Fruit fly (Drosophila melanogaster) whole organism, prepupa: Measurements from ENCODE around the gene CG33941.

Experiments used
- Blimp-1 ChIP-seq: fragments of 200-800 bp; sonication (Bioruptor generic); optimal IDR thresholded peaks from 3 replicates; lab custom pipeline; 2017; ENCODE audit warnings: missing biosample characterization, missing genetic modification characterization, mild to moderate bottlenecking, moderate library complexity, missing genetic modification reagents
- CG10631 ChIP-seq: fragments of 200-800 bp; sonication (Bioruptor generic); optimal IDR thresholded peaks from 2 replicates; lab custom pipeline; 2016; ENCODE audit warnings: missing biosample characterization, missing genetic modification characterization
- CG10669 ChIP-seq: fragments of 200-800 bp; sonication (Bioruptor generic); optimal IDR thresholded peaks from 3 replicates; lab custom pipeline; 2018; ENCODE audit warnings: missing biosample characterization, mild to moderate bottlenecking, missing genetic modification characterization, moderate library complexity
- CG11294 ChIP-seq: fragments of 200-800 bp; sonication (Bioruptor generic); IDR thresholded peaks from 2 replicates; pipeline ENCODE4 v1.3.6; 2022; ENCODE audit warnings: missing biosample characterization, missing genetic modification characterization
- CG11762 ChIP-seq: fragments of 200-800 bp; sonication (Bioruptor generic); optimal IDR thresholded peaks from 3 replicates; lab custom pipeline; 2016; ENCODE audit warnings: missing biosample characterization, missing genetic modification characterization; ENCODE audit not compliant: insufficient read depth
- CG15336 ChIP-seq: fragments of 200-800 bp; sonication (Bioruptor generic); IDR thresholded peaks from 2 replicates; pipeline ENCODE4 v1.3.6; 2022; ENCODE audit warnings: missing biosample characterization, missing genetic modification characterization
- CG3032 ChIP-seq: fragments of 200-800 bp; optimal IDR thresholded peaks from 2 replicates; lab custom pipeline; 2019; ENCODE audit warnings: missing biosample characterization, mild to moderate bottlenecking, missing genetic modification characterization, moderate library complexity
- CG31627 ChIP-seq: fragments of 200-800 bp; sonication (Bioruptor generic); optimal IDR thresholded peaks from 3 replicates; lab custom pipeline; 2016; ENCODE audit warnings: missing biosample characterization, missing genetic modification characterization
- CG34406 ChIP-seq: fragments of 200-800 bp; sonication (Bioruptor generic); optimal IDR thresholded peaks from 3 replicates; lab custom pipeline; 2016; ENCODE audit warnings: missing biosample characterization, missing genetic modification characterization
- CG4318 ChIP-seq: fragments of 200-800 bp; sonication (Bioruptor generic); optimal IDR thresholded peaks from 3 replicates; lab custom pipeline; 2017; ENCODE audit warnings: missing biosample characterization, mild to moderate bottlenecking, missing genetic modification characterization
- CG6163 ChIP-seq: fragments of 200-800 bp; sonication (Bioruptor generic); IDR thresholded peaks from 3 replicates; pipeline ENCODE4 v1.3.6; 2022; ENCODE audit warnings: missing biosample characterization, missing genetic modification characterization
- CG6276 ChIP-seq: fragments of 200-800 bp; sonication (Bioruptor generic); optimal IDR thresholded peaks from 2 replicates; lab custom pipeline; 2017; ENCODE audit warnings: missing biosample characterization, mild to moderate bottlenecking, missing genetic modification characterization
- CG6854 ChIP-seq: fragments of 200-800 bp; sonication (Bioruptor generic); optimal IDR thresholded peaks from 2 replicates; lab custom pipeline; 2017; ENCODE audit warnings: missing biosample characterization, mild to moderate bottlenecking, missing genetic modification characterization
- CG8119 ChIP-seq: fragments of 200-800 bp; sonication (Bioruptor generic); IDR thresholded peaks from 3 replicates; pipeline ENCODE4 v1.3.6; 2022; ENCODE audit warnings: missing biosample characterization, missing genetic modification characterization
- Eip75B ChIP-seq: fragments of 200-800 bp; sonication (Bioruptor generic); optimal IDR thresholded peaks from 3 replicates; lab custom pipeline; 2016; ENCODE audit warnings: missing biosample characterization, missing genetic modification characterization
- Eip78C ChIP-seq: fragments of 200-800 bp; sonication (Bioruptor generic); peaks from one replicate; lab custom pipeline; 2016; ENCODE audit warnings: missing biosample characterization, missing genetic modification characterization
- Ets96B ChIP-seq: fragments of 200-800 bp; optimal IDR thresholded peaks from 2 replicates; lab custom pipeline; 2019; ENCODE audit warnings: missing biosample characterization, mild to moderate bottlenecking, missing genetic modification characterization, moderate library complexity
- Hr38 ChIP-seq: sonication (Bioruptor generic); optimal IDR thresholded peaks from 2 replicates; lab custom pipeline; 2016; ENCODE audit warnings: missing biosample characterization, missing genetic modification characterization
- Hr4 ChIP-seq: fragments of 200-800 bp; sonication (Bioruptor generic); optimal IDR thresholded peaks from 3 replicates; lab custom pipeline; 2016; ENCODE audit warnings: missing biosample characterization, missing genetic modification characterization
- Lpt ChIP-seq: fragments of 200-800 bp; sonication (Bioruptor generic); optimal IDR thresholded peaks from 3 replicates; lab custom pipeline; 2016; ENCODE audit warnings: missing biosample characterization, missing genetic modification characterization
- Met ChIP-seq: fragments of 200-800 bp; sonication (Bioruptor generic); optimal IDR thresholded peaks from 3 replicates; lab custom pipeline; 2016; ENCODE audit warnings: missing biosample characterization, missing genetic modification characterization
- OdsH ChIP-seq: fragments of 200-800 bp; sonication (Bioruptor generic); optimal IDR thresholded peaks from 3 replicates; lab custom pipeline; 2016; ENCODE audit warnings: missing biosample characterization, missing genetic modification characterization
- Sox102F ChIP-seq: fragments of 200-800 bp; sonication (Bioruptor generic); optimal IDR thresholded peaks from 2 replicates; lab custom pipeline; 2016; ENCODE audit warnings: missing biosample characterization, mild to moderate bottlenecking, missing genetic modification characterization
- Sox14 ChIP-seq: fragments of 200-800 bp; sonication (Bioruptor generic); optimal IDR thresholded peaks from 3 replicates; lab custom pipeline; 2016; ENCODE audit warnings: missing biosample characterization, missing genetic modification characterization
- cyc ChIP-seq: fragments of 200-800 bp; sonication (Bioruptor generic); optimal IDR thresholded peaks from 3 replicates; lab custom pipeline; 2016; ENCODE audit warnings: missing biosample characterization, missing genetic modification characterization
- dac ChIP-seq: fragments of 200-800 bp; sonication (Bioruptor generic); optimal IDR thresholded peaks from 2 replicates; lab custom pipeline; 2017; ENCODE audit warnings: missing biosample characterization, mild to moderate bottlenecking, missing genetic modification characterization
- dsx ChIP-seq: fragments of 200-800 bp; optimal IDR thresholded peaks from 3 replicates; lab custom pipeline; 2019; ENCODE audit warnings: missing biosample characterization, mild to moderate bottlenecking, missing genetic modification characterization, moderate library complexity; ENCODE audit not compliant: poor library complexity, severe bottlenecking
- eg ChIP-seq: fragments of 200-800 bp; sonication (Bioruptor generic); IDR thresholded peaks from 3 replicates; pipeline ENCODE4 v1.3.6; 2022; ENCODE audit warnings: missing biosample characterization, missing genetic modification characterization
- esn ChIP-seq: fragments of 200-800 bp; sonication (Bioruptor generic); optimal IDR thresholded peaks from 2 replicates; lab custom pipeline; 2016; ENCODE audit warnings: missing biosample characterization, mild to moderate bottlenecking, missing genetic modification characterization, moderate library complexity
- fd59A ChIP-seq: fragments of 200-800 bp; sonication (Bioruptor generic); optimal IDR thresholded peaks from 2 replicates; lab custom pipeline; 2017; ENCODE audit warnings: missing biosample characterization, mild to moderate bottlenecking, missing genetic modification characterization, missing genetic modification reagents
- fd85E ChIP-seq: fragments of 200-800 bp; sonication (Bioruptor generic); optimal IDR thresholded peaks from 3 replicates; lab custom pipeline; 2016; ENCODE audit warnings: missing biosample characterization, missing genetic modification characterization
- fkh ChIP-seq: fragments of 200-800 bp; sonication (Bioruptor generic); optimal IDR thresholded peaks from 3 replicates; lab custom pipeline; 2017; ENCODE audit warnings: missing biosample characterization, mild to moderate bottlenecking, missing genetic modification characterization, moderate library complexity
- pdm3 ChIP-seq: fragments of 200-800 bp; sonication (Bioruptor generic); optimal IDR thresholded peaks from 3 replicates; lab custom pipeline; 2016; ENCODE audit warnings: missing biosample characterization, missing genetic modification characterization
- salr ChIP-seq, 2 experiments: fragments of 200-800 bp; sonication (Bioruptor generic); optimal IDR thresholded peaks; 3 replicates each; lab custom pipeline; 2016 to 2018; ENCODE audit warnings: missing biosample characterization in 2 of 2, missing genetic modification characterization in 2 of 2, mild to moderate bottlenecking in 1 of 2
- ss ChIP-seq, 2 experiments: fragments of 200-800 bp; sonication (Bioruptor generic); optimal IDR thresholded peaks; 2 replicates in 1 of 2; 3 replicates in 1 of 2; lab custom pipeline; 2017 to 2018; ENCODE audit warnings: mild to moderate bottlenecking in 2 of 2, missing biosample characterization in 2 of 2, missing genetic modification characterization in 2 of 2, moderate library complexity in 1 of 2
- svp ChIP-seq: fragments of 200-800 bp; sonication (Bioruptor generic); peaks from one replicate; lab custom pipeline; 2016; ENCODE audit warnings: missing biosample characterization, missing genetic modification characterization
- topi ChIP-seq: fragments of 200-800 bp; sonication (Bioruptor generic); optimal IDR thresholded peaks from 3 replicates; lab custom pipeline; 2016; ENCODE audit warnings: missing biosample characterization, missing genetic modification characterization
- vri ChIP-seq: fragments of 200-800 bp; sonication (Bioruptor generic); optimal IDR thresholded peaks from 3 replicates; lab custom pipeline; 2016; ENCODE audit warnings: missing biosample characterization, mild to moderate bottlenecking, missing genetic modification characterization

CG33941 gene

DNA sequence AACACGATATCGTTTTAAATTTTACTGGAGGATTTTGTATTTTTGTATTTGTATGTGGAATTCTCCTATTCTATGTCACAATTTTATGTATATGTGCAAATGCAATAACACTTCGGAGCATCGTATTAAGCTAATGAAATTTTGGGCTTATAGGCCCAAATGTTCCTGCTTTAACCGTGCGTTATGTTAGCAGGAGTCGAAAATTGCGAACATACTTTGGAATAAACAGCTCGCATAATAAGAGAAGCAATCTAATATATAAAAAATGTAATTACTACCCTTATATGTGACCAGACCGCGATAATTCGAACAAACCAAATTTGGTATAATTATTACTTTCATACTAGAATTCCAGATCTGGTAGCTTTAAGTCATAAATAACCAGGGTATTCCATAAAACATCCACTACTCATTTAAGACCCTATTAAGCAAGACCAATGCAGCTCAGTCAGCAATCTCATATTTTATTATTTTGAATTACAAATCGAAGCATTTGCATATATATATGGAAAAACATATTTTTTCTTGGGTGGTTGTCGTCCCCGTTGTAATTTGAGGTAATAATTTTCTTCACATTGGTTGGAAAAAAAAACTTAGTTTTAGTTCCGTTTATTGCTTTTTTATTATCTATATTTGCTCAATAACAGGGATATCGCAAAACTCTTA is 23.6 kb upstream of the CG33941 start, which contains the start of gene lgs (continued):
- TF ChIP-seq CG31627 (GFP tag; lab: Kevin White, UChicago), result peak; percentile 44
- TF ChIP-seq topi (GFP tag; lab: Kevin White, UChicago), result peak; percentile 32
- no peak for TF ChIP-seq Blimp-1
- peak; percentile 37 for TF ChIP-seq Met (GFP tag; lab: Kevin White, UChicago)
- TF ChIP-seq fd85E (GFP tag; lab: Kevin White, UChicago), result no peak
- TF ChIP-seq Sox102F (GFP tag; lab: Kevin White, UChicago), result no peak
- no peak for TF ChIP-seq CG34406 (GFP tag; lab: Kevin White, UChicago)
- no peak for TF ChIP-seq salr (GFP tag; optimal IDR thresholded peaks at IDR 0.05; lab: Kevin White, UChicago)
- TF ChIP-seq cyc, result peak; percentile 23
- TF ChIP-seq Lpt, result no peak
- TF ChIP-seq svp (GFP tag; lab: Kevin White, UChicago), result no peak
- TF ChIP-seq Hr4, result peak; percentile 50
- peak; percentile 42 for TF ChIP-seq Sox14 (GFP tag; lab: Kevin White, UChicago)
- no peak for TF ChIP-seq CG11294
- TF ChIP-seq CG4318 (GFP tag; lab: Kevin White, UChicago), result peak; percentile 16
- no peak for TF ChIP-seq dac (GFP tag; lab: Kevin White, UChicago)
- TF ChIP-seq Eip75B, result no peak
- no peak for TF ChIP-seq Hr38 (GFP tag; lab: Kevin White, UChicago)
- TF ChIP-seq Eip78C (GFP tag; lab: Kevin White, UChicago), result peak; percentile 52
- TF ChIP-seq CG6276 (GFP tag; lab: Kevin White, UChicago), result no peak
- peak; percentile 26 for TF ChIP-seq Ets96B (tag; lab: Kevin White, UChicago)
- TF ChIP-seq CG8119, result no peak
- TF ChIP-seq CG11762 (GFP tag; lab: Kevin White, UChicago), result no peak

DNA sequence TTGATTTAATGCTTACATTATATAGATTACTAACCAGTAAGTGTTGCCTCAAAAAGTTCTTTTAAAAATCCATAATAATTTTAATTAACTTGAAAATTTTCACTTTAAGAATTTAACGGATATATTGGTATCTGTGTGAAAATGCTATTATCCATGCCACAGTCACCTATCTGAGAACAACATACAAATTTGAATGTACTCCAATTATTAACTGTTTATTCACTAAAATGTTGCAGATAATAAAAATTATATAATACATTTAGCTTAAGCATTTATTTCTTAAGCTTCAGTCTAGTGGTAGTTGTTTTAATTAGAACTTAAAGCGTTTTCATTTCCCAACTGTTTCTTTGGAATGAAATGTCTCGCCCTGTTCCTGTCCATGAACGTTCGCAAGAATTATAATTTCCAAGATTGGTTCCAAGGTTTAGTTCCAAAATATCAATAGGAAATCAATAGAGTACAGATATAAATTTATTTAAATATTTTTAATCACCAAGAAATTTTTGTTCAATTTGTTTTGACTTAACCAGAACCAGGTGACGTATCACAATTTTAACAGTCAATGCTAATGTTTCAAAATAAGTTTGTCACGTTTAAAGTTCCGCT is 22.1 kb upstream of the CG33941 start, which contains the start of gene CaMKI:
Gene CaMKI (plus strand): TSS at position 392 of the 606 bp plus-strand sequence.
- TF ChIP-seq Eip75B (no peak), pdm3 (no peak), eg (GFP tag; lab: Robert Waterston, UW) (no peak), Eip78C (GFP tag; lab: Kevin White, UChicago) (peak; percentile 41), CG15336 (no peak)

dm6 chr4:445931-446526 is 21.3 kb upstream of the CG33941 start:
- no peak for TF ChIP-seq CG6163 (GFP tag; lab: Robert Waterston, UW)
- no peak for TF ChIP-seq CG10669 (GFP tag; lab: Kevin White, UChicago)
- TF ChIP-seq CG3032, result no peak
- TF ChIP-seq pdm3, result no peak
- peak; percentile 9 for TF ChIP-seq Hr4
- no peak for TF ChIP-seq CG10631 (GFP tag; lab: Kevin White, UChicago)
- peak; percentile 29 for TF ChIP-seq vri (GFP tag; lab: Kevin White, UChicago)
- TF ChIP-seq OdsH, result no peak
- peak; percentile 12 for TF ChIP-seq topi (GFP tag; lab: Kevin White, UChicago)
- no peak for TF ChIP-seq Lpt
- TF ChIP-seq Blimp-1, result no peak
- peak; percentile 3 for TF ChIP-seq esn (GFP tag; lab: Kevin White, UChicago)
- TF ChIP-seq dsx (GFP tag; lab: Kevin White, UChicago), result peak; percentile 97
- TF ChIP-seq fd59A (GFP tag; lab: Kevin White, UChicago), result no peak
- TF ChIP-seq CG11294, result no peak
- peak; percentile 54 to 65 for TF ChIP-seq ss (GFP tag; optimal IDR thresholded peaks at IDR 0.05; lab: Kevin White, UChicago)
- TF ChIP-seq svp (GFP tag; lab: Kevin White, UChicago), result no peak
- no peak for TF ChIP-seq cyc
- peak; percentile 34 for TF ChIP-seq Sox102F (GFP tag; lab: Kevin White, UChicago)
- no peak for TF ChIP-seq fkh
- peak; percentile 73 for TF ChIP-seq Eip78C (GFP tag; lab: Kevin White, UChicago)
- peak; percentile 20 for TF ChIP-seq CG6854
